Fruit fly (Drosophila melanogaster) whole organism, embryonic: ENCODE measurements around the gene CG12224.
A peak's percentile ranks its signal among the peaks of the same experiment; 100 is the strongest.

Source experiments
- Bgb ChIP-seq: fragments of 200-800 bp; sonication (Bioruptor generic); IDR thresholded peaks from 2 replicates; pipeline ENCODE4 v1.3.6; 2022; ENCODE audit warnings: missing biosample characterization, missing genetic modification characterization; ENCODE audit not compliant: partially characterized antibody
- CG10147 ChIP-seq: fragments of 200-800 bp; sonication (Bioruptor generic); optimal IDR thresholded peaks from 2 replicates; lab custom pipeline; 2019; ENCODE audit warnings: missing biosample characterization, mild to moderate bottlenecking, missing genetic modification characterization, moderate library complexity
- CG12219 ChIP-seq: fragments of 200-800 bp; sonication (Bioruptor generic); optimal IDR thresholded peaks from 3 replicates; lab custom pipeline; 2018; ENCODE audit warnings: missing biosample characterization, mild to moderate bottlenecking, missing genetic modification characterization
- CG13123 ChIP-seq: fragments of 200-800 bp; sonication (Bioruptor generic); optimal IDR thresholded peaks from 2 replicates; lab custom pipeline; 2016; ENCODE audit warnings: missing biosample characterization, missing genetic modification characterization
- CG13424 ChIP-seq: fragments of 200-800 bp; sonication (Bioruptor generic); optimal IDR thresholded peaks from 2 replicates; lab custom pipeline; 2019; ENCODE audit warnings: missing biosample characterization, mild to moderate bottlenecking, missing genetic modification characterization, moderate library complexity
- CG16815 ChIP-seq: fragments of 200-800 bp; sonication (Bioruptor generic); optimal IDR thresholded peaks from 3 replicates; lab custom pipeline; 2017; ENCODE audit warnings: missing biosample characterization, mild to moderate bottlenecking, missing genetic modification characterization
- CG18476 ChIP-seq: fragments of 200-800 bp; sonication (Bioruptor generic); optimal IDR thresholded peaks from 2 replicates; lab custom pipeline; 2016; ENCODE audit warnings: missing biosample characterization, mild to moderate bottlenecking, missing genetic modification characterization
- CG18599 ChIP-seq: fragments of 200-800 bp; sonication (Bioruptor generic); optimal IDR thresholded peaks from 3 replicates; lab custom pipeline; 2017; ENCODE audit warnings: missing biosample characterization, missing genetic modification characterization, mild to moderate bottlenecking, moderate library complexity, missing genetic modification reagents
- CG2129 ChIP-seq: fragments of 200-800 bp; sonication (Bioruptor generic); IDR thresholded peaks from 2 replicates; pipeline ENCODE4 v1.3.6; 2022; ENCODE audit warnings: missing biosample characterization, missing genetic modification characterization; ENCODE audit not compliant: partially characterized antibody
- CG30020 ChIP-seq: fragments of 200-800 bp; optimal IDR thresholded peaks from 2 replicates; lab custom pipeline; 2019; ENCODE audit warnings: missing biosample characterization, mild to moderate bottlenecking, missing genetic modification characterization, moderate library complexity
- CG30403 ChIP-seq: fragments of 200-800 bp; sonication (Bioruptor generic); optimal IDR thresholded peaks from 3 replicates; lab custom pipeline; 2016; ENCODE audit warnings: missing biosample characterization, missing genetic modification characterization
- CG31365 ChIP-seq: fragments of 200-800 bp; sonication (Bioruptor generic); optimal IDR thresholded peaks from 2 replicates; lab custom pipeline; 2018; ENCODE audit warnings: missing biosample characterization, mild to moderate bottlenecking, missing genetic modification characterization
- CG4328 ChIP-seq: fragments of 200-800 bp; sonication (Bioruptor generic); optimal IDR thresholded peaks from 3 replicates; lab custom pipeline; 2017; ENCODE audit warnings: missing biosample characterization, missing genetic modification reagents, missing genetic modification characterization
- CG4854 ChIP-seq: fragments of 200-800 bp; sonication (Bioruptor generic); optimal IDR thresholded peaks from 2 replicates; lab custom pipeline; 2016; ENCODE audit warnings: missing biosample characterization, missing genetic modification characterization, inconsistent platforms
- CG7839 ChIP-seq: fragments of 200-800 bp; sonication (Bioruptor generic); optimal IDR thresholded peaks from 3 replicates; lab custom pipeline; 2018; ENCODE audit warnings: missing biosample characterization, mild to moderate bottlenecking, missing genetic modification characterization, moderate library complexity
- CG7963 ChIP-seq: fragments of 200-800 bp; sonication (Bioruptor generic); IDR thresholded peaks from 3 replicates; pipeline ENCODE4 v1.3.6; 2022; ENCODE audit warnings: missing biosample characterization, missing genetic modification characterization; ENCODE audit not compliant: partially characterized antibody
- Chrac-16 ChIP-seq: fragments of 200-800 bp; sonication (Bioruptor generic); optimal IDR thresholded peaks from 3 replicates; lab custom pipeline; 2016; ENCODE audit warnings: missing biosample characterization, missing genetic modification characterization
- Dek ChIP-seq: fragments of 200-800 bp; sonication (Bioruptor generic); optimal IDR thresholded peaks from 3 replicates; lab custom pipeline; 2019; ENCODE audit warnings: missing biosample characterization, mild to moderate bottlenecking, missing genetic modification characterization, moderate library complexity
- Ets97D ChIP-seq: fragments of 200-800 bp; sonication (Bioruptor generic); optimal IDR thresholded peaks from 3 replicates; lab custom pipeline; 2016; ENCODE audit warnings: missing biosample characterization, missing genetic modification characterization
- Fer2 ChIP-seq: fragments of 200-800 bp; sonication (Bioruptor generic); optimal IDR thresholded peaks from 2 replicates; lab custom pipeline; 2018; ENCODE audit warnings: missing biosample characterization, mild to moderate bottlenecking, missing genetic modification characterization, moderate library complexity
- GATAe ChIP-seq: fragments of 200-800 bp; sonication (Bioruptor generic); conservative IDR thresholded peaks from 2 replicates; pipeline ENCODE4 v1.3.6; 2022; ENCODE audit warnings: missing biosample characterization, missing genetic modification characterization
- HLH54F ChIP-seq: fragments of 200-800 bp; sonication (Bioruptor generic); optimal IDR thresholded peaks from 3 replicates; lab custom pipeline; 2016; ENCODE audit warnings: missing biosample characterization, missing genetic modification characterization
- MTF-1 ChIP-seq: fragments of 200-800 bp; sonication (Bioruptor generic); optimal IDR thresholded peaks from 2 replicates; lab custom pipeline; 2018; ENCODE audit warnings: missing biosample characterization, mild to moderate bottlenecking, missing genetic modification characterization, borderline replicate concordance
- Mad ChIP-seq: fragments of 200-800 bp; sonication (Bioruptor generic); optimal IDR thresholded peaks from 2 replicates; lab custom pipeline; 2016; ENCODE audit warnings: missing biosample characterization, missing genetic modification characterization
- Mes4 ChIP-seq: fragments of 200-800 bp; sonication (Bioruptor generic); optimal IDR thresholded peaks from 2 replicates; lab custom pipeline; 2016; ENCODE audit warnings: missing biosample characterization, missing genetic modification characterization
- Nf-YC ChIP-seq: fragments of 200-800 bp; optimal IDR thresholded peaks from 3 replicates; lab custom pipeline; 2019; ENCODE audit warnings: missing biosample characterization, mild to moderate bottlenecking, missing genetic modification characterization, moderate library complexity
- Opbp ChIP-seq: fragments of 200-800 bp; sonication (Bioruptor generic); IDR thresholded peaks from 3 replicates; pipeline ENCODE4 v1.3.6; 2022; ENCODE audit warnings: missing biosample characterization, missing genetic modification characterization; ENCODE audit not compliant: partially characterized antibody
- Poxn ChIP-seq: fragments of 200-800 bp; sonication (Bioruptor generic); IDR thresholded peaks from 2 replicates; pipeline ENCODE4 v1.3.6; 2022; ENCODE audit warnings: missing biosample characterization, missing genetic modification characterization
- Rfx ChIP-seq: fragments of 200-800 bp; sonication (Bioruptor generic); IDR thresholded peaks from 2 replicates; pipeline ENCODE4 v1.3.6; 2022; ENCODE audit warnings: missing biosample characterization, missing genetic modification characterization
- Side ChIP-seq: fragments of 200-800 bp; sonication (Bioruptor generic); optimal IDR thresholded peaks from 2 replicates; lab custom pipeline; 2016; ENCODE audit warnings: missing biosample characterization, missing genetic modification characterization
- Vsx1 ChIP-seq: fragments of 200-800 bp; sonication (Bioruptor generic); optimal IDR thresholded peaks from 2 replicates; lab custom pipeline; 2017; ENCODE audit warnings: missing biosample characterization, mild to moderate bottlenecking, missing genetic modification characterization, missing genetic modification reagents
- bcd ChIP-seq: fragments of 200-800 bp; sonication (Bioruptor generic); optimal IDR thresholded peaks from 2 replicates; lab custom pipeline; 2017; ENCODE audit warnings: missing biosample characterization, mild to moderate bottlenecking, missing genetic modification characterization
- dan ChIP-seq: fragments of 200-800 bp; sonication (Bioruptor generic); IDR thresholded peaks from 2 replicates; pipeline ENCODE4 v1.3.6; 2022; ENCODE audit warnings: missing biosample characterization, missing genetic modification characterization
- dati ChIP-seq: fragments of 200-800 bp; sonication (Bioruptor generic); IDR thresholded peaks from 2 replicates; pipeline ENCODE4 v1.3.6; 2022; ENCODE audit warnings: missing biosample characterization, missing genetic modification characterization
- en ChIP-seq: fragments of 200-800 bp; sonication (Bioruptor generic); optimal IDR thresholded peaks from 2 replicates; lab custom pipeline; 2016; ENCODE audit warnings: missing biosample characterization, missing genetic modification characterization
- fd96Cb ChIP-seq: fragments of 200-800 bp; sonication (Bioruptor generic); optimal IDR thresholded peaks from 2 replicates; lab custom pipeline; 2018; ENCODE audit warnings: missing biosample characterization, mild to moderate bottlenecking, missing genetic modification characterization, moderate library complexity
- hbn ChIP-seq: fragments of 200-800 bp; sonication (Bioruptor generic); IDR thresholded peaks from 2 replicates; pipeline ENCODE4 v1.3.6; 2022; ENCODE audit warnings: missing biosample characterization, missing genetic modification characterization; ENCODE audit not compliant: partially characterized antibody
- hkb ChIP-seq, 2 experiments: fragments of 200-800 bp in 1 of 2; fragments of >200 bp in 1 of 2; sonication (Bioruptor generic) in 1 of 2; IDR thresholded peaks in 1 of 2; optimal IDR thresholded peaks in 1 of 2; 2 replicates each; pipeline versions ENCODE4 v1.3.6 to Lab custom; 2017 to 2022; ENCODE audit warnings: missing biosample characterization in 1 of 2, missing genetic modification characterization in 1 of 2
- ken ChIP-seq: fragments of 200-800 bp; sonication (Bioruptor generic); IDR thresholded peaks from 3 replicates; pipeline ENCODE4 v1.3.6; 2022; ENCODE audit warnings: missing biosample characterization, missing genetic modification characterization
- lola ChIP-seq, 3 experiments: fragments of >200 bp in 2 of 3; fragments of 200-800 bp in 1 of 3; sonication (Bioruptor generic) in 1 of 3; optimal IDR thresholded peaks; 2 replicates each; lab custom pipeline; 2017 to 2019; ENCODE audit warnings: missing biosample characterization in 3 of 3, missing genetic modification characterization in 3 of 3, mild to moderate bottlenecking in 1 of 3, moderate library complexity in 1 of 3
- luna ChIP-seq: fragments of 200-800 bp; sonication (Bioruptor generic); optimal IDR thresholded peaks from 2 replicates; lab custom pipeline; 2016; ENCODE audit warnings: missing biosample characterization, missing genetic modification characterization
- pan ChIP-seq, 4 experiments: fragments of >200 bp in 3 of 4; fragments of 200-800 bp in 1 of 4; sonication (Bioruptor generic) in 1 of 4; optimal IDR thresholded peaks in 3 of 4; IDR thresholded peaks in 1 of 4; 2 replicates each; pipeline versions ENCODE4 v1.3.6 to Lab custom; 2017 to 2022; ENCODE audit warnings: missing biosample characterization in 2 of 4, missing genetic modification characterization in 2 of 4, mixed read lengths in 1 of 4
- ranshi ChIP-seq: fragments of 200-800 bp; sonication (Bioruptor generic); IDR thresholded peaks from 2 replicates; pipeline ENCODE4 v1.3.6; 2022; ENCODE audit warnings: missing biosample characterization, missing genetic modification characterization
- ro ChIP-seq: fragments of 200-800 bp; sonication (Bioruptor generic); IDR thresholded peaks from 2 replicates; pipeline ENCODE4 v1.3.6; 2022; ENCODE audit warnings: missing biosample characterization, missing genetic modification characterization
- sisA ChIP-seq: fragments of 200-800 bp; sonication (Bioruptor generic); IDR thresholded peaks from 2 replicates; pipeline ENCODE4 v1.3.6; 2022; ENCODE audit warnings: missing biosample characterization, missing genetic modification characterization
- tgo ChIP-seq: fragments of 200-800 bp; sonication (Bioruptor generic); IDR thresholded peaks from 3 replicates; pipeline ENCODE4 v1.3.6; 2022; ENCODE audit warnings: missing biosample characterization, missing genetic modification characterization
- vnd ChIP-seq: fragments of 200-800 bp; sonication (Bioruptor generic); IDR thresholded peaks from 3 replicates; pipeline ENCODE4 v1.3.6; 2022; ENCODE audit warnings: missing biosample characterization, missing genetic modification characterization; ENCODE audit not compliant: partially characterized antibody

CG12224 gene

DNA sequence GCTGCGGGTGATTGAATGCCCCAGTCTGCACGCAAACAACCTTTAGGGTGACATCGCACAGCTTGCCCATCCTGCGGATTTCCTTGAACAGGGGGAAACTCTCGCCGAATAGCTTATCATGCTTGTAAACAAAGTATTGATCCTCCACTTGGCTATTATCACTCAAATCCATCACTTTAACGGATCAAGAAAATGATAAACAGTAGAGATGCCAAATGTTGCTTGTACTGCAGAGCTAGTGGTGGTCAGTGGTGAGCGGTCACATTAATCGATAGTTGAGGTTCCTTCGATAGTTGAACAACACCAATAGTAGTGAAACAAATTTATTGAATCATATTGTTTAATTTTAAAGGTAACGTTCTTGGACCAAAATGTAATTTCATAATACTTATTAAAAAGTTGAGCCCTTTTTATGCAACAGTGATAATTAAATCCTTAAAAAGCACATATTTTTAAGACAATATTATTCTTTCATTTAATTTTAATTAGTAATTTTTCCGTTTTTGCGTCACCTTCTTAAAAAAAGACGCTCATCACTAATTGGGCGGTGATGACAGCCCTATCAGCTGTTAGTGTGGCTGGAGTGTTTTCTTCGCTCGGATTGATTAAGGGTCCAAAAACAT lies 28.5 kb upstream of the CG12224 start, which contains the start of the genes KLHL18 and GCC185 (continued):
- peak; percentile 82 for TF ChIP-seq Chrac-16 (GFP tag; lab: Kevin White, UChicago)
- peak; percentile 93 for TF ChIP-seq CG30403
- TF ChIP-seq ranshi (GFP tag; lab: Robert Waterston, UW) = peak; percentile 76; the same call in 1 of the 2 replicates
- peak; percentile 79 for TF ChIP-seq HLH54F (GFP tag; lab: Kevin White, UChicago)
- peak; percentile 16; the same call in 1 of the 2 replicates for TF ChIP-seq Poxn (GFP tag; lab: Robert Waterston, UW)
- peak; percentile 65 for TF ChIP-seq hkb (optimal IDR thresholded peaks at IDR 0.05; lab: Kevin White, UChicago)
- TF ChIP-seq hkb (GFP tag; IDR thresholded peaks at IDR 0.05; lab: Robert Waterston, UW) = 0 out of 2 replicates have a peak, but pooled peaks have one; percentile 41
- peak; percentile 76 for TF ChIP-seq CG7839
- no peak for TF ChIP-seq pan (optimal IDR thresholded peaks at IDR 0.05; lab: Kevin White, UChicago)
- TF ChIP-seq pan (GFP tag; optimal IDR thresholded peaks at IDR 0.05 in 1 of 2, IDR thresholded peaks at IDR 0.05 in 1 of 2) = peak in 1 of 2 experiments; percentile 59
- TF ChIP-seq ro (GFP tag; lab: Robert Waterston, UW) = peak; percentile 56
- peak; percentile 30 for TF ChIP-seq CG13123
- peak; percentile 69; the same call in 2 of the 3 replicates for TF ChIP-seq Opbp (GFP tag; lab: Robert Waterston, UW)
- TF ChIP-seq Rfx (GFP tag; lab: Robert Waterston, UW) = peak; percentile 80
- peak; percentile 79 for TF ChIP-seq fd96Cb (tag; lab: Kevin White, UChicago)
- peak; percentile 80 for TF ChIP-seq CG16815 (GFP tag; lab: Kevin White, UChicago)
- peak in 1 of 3 experiments; percentile 81 for TF ChIP-seq lola (GFP tag; optimal IDR thresholded peaks at IDR 0.05; lab: Kevin White, UChicago)
- peak; percentile 74 for TF ChIP-seq CG18476
- TF ChIP-seq bcd (GFP tag; lab: Kevin White, UChicago) = peak; percentile 83
- TF ChIP-seq GATAe (GFP tag; lab: Robert Waterston, UW) = 0 out of 2 replicates have a peak, but pooled peaks have one; percentile 42
- no peak for TF ChIP-seq CG12219 (GFP tag; lab: Kevin White, UChicago)
- peak; percentile 65 for TF ChIP-seq Mad (GFP tag; lab: Kevin White, UChicago)
- TF ChIP-seq CG7963 = no peak
- TF ChIP-seq Bgb = peak; percentile 72
- TF ChIP-seq CG4328 = peak; percentile 13
- TF ChIP-seq hbn (GFP tag; lab: Robert Waterston, UW) = peak; percentile 49; the same call in 1 of the 2 replicates
- TF ChIP-seq ken = 0 out of 3 replicates have a peak, but pooled peaks have one; percentile 61
- peak; percentile 75 for TF ChIP-seq Nf-YC (tag; lab: Kevin White, UChicago)
- no peak for TF ChIP-seq Vsx1 (GFP tag; lab: Kevin White, UChicago)
- peak; percentile 68 for TF ChIP-seq CG30020
- TF ChIP-seq dan (GFP tag; lab: Robert Waterston, UW) = peak; percentile 41; the same call in 1 of the 2 replicates
- peak; percentile 77 for TF ChIP-seq CG10147 (GFP tag; lab: Kevin White, UChicago)
- peak; percentile 50 for TF ChIP-seq CG4854 (GFP tag; lab: Kevin White, UChicago)
- TF ChIP-seq CG18599 (GFP tag; lab: Kevin White, UChicago) = no peak
- peak; percentile 73 for TF ChIP-seq Dek
- TF ChIP-seq CG31365 (tag; lab: Kevin White, UChicago) = no peak
- TF ChIP-seq Side (GFP tag; lab: Kevin White, UChicago) = peak; percentile 17
- peak; percentile 34 for TF ChIP-seq Ets97D (GFP tag; lab: Kevin White, UChicago)
- peak; percentile 69 for TF ChIP-seq Fer2 (tag; lab: Kevin White, UChicago)
- TF ChIP-seq luna (GFP tag; lab: Kevin White, UChicago) = no peak
- TF ChIP-seq vnd (GFP tag; lab: Robert Waterston, UW) = peak; percentile 83
- TF ChIP-seq en (GFP tag; lab: Kevin White, UChicago) = no peak
- peak; percentile 69 for TF ChIP-seq tgo (GFP tag; lab: Robert Waterston, UW)
- TF ChIP-seq CG13424 = peak; percentile 73
- TF ChIP-seq dati (GFP tag; lab: Robert Waterston, UW) = no peak
- peak; percentile 78 for TF ChIP-seq sisA (GFP tag; lab: Robert Waterston, UW)
- TF ChIP-seq CG2129 (GFP tag; lab: Robert Waterston, UW) = peak; percentile 56
- no peak for TF ChIP-seq Mes4 (GFP tag; lab: Kevin White, UChicago)
- TF ChIP-seq MTF-1 (GFP tag; lab: Kevin White, UChicago) = no peak
